Worm (Caenorhabditis elegans) whole organism, L3 larva: ENCODE data around the gene ZK177.1.

ENCODE experiments used
- fos-1 ChIP-seq: fragments of 150-350 bp; optimal IDR thresholded peaks from 2 replicates; lab custom pipeline; 2014; ENCODE audit warnings: missing biosample characterization, missing genetic modification characterization
- unc-39 ChIP-seq: sonication (generic microtip); optimal IDR thresholded peaks from 4 replicates; lab custom pipeline; 2017; ENCODE audit warnings: missing biosample characterization, missing genetic modification characterization
- zag-1 ChIP-seq: fragments of 150-350 bp; optimal IDR thresholded peaks from 2 replicates; lab custom pipeline; 2014; ENCODE audit warnings: missing biosample characterization, missing genetic modification characterization

DNA sequence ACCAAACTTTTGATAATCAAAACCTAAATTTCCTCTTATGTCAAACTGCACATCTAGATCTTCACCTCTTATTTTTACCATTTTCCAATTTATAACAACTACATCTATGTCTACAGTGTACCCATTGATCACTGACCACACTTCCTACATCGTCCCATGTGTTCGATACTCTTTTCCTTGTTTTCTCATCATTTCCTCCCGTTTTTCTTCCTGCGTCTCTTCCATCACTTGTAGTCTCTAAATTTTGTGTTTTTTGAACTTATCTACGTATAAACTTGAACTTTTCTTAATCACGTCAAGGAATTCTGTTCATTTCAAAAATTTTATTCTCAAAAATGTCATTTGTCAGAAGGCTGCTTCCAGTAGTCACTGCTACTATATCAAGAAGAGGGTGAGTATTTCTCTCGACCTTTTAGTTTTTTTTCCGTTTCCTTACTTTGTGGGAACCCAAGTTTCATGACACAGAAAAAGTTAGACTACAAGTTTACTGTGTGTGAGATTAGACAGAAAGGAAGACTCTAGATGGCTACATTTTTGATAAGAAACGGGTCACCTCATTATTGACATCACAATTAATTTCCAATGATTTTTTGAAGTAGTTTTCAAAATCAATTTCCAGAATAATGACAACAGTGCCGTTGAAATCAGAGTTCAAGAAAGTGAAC lies 44.3 kb downstream of the ZK177.1 start:
- no peak for TF ChIP-seq unc-39 (tag; lab: Kevin White, UChicago)
- no peak for TF ChIP-seq zag-1 (tag; lab: Kevin White, UChicago)
- no peak for TF ChIP-seq fos-1 (tag; lab: Kevin White, UChicago)
